Worm (Caenorhabditis elegans) whole organism, L3 larva: ENCODE measurements around the gene F01D5.10.

ENCODE experiments used
- R02D3.7 ChIP-seq: fragments of 150-350 bp; optimal IDR thresholded peaks from 2 replicates; lab custom pipeline; 2014; ENCODE audit warnings: missing biosample characterization, missing genetic modification characterization
- daf-12 ChIP-seq: fragments of 150-350 bp; optimal IDR thresholded peaks from 2 replicates; lab custom pipeline; 2014; ENCODE audit warnings: missing biosample characterization, missing genetic modification reagents, missing genetic modification characterization
- elt-1 ChIP-seq: fragments of 150-350 bp; optimal IDR thresholded peaks from 2 replicates; lab custom pipeline; 2014; ENCODE audit warnings: missing biosample characterization, missing genetic modification characterization
- lin-15B ChIP-seq: fragments of 150-350 bp; optimal IDR thresholded peaks from 2 replicates; lab custom pipeline; 2014; ENCODE audit warnings: missing biosample characterization, missing genetic modification characterization
- mml-1 ChIP-seq: fragments of 150-350 bp; sonication (generic microtip); optimal IDR thresholded peaks from 3 replicates; lab custom pipeline; 2014; ENCODE audit warnings: missing biosample characterization, missing genetic modification characterization
- nhr-11 ChIP-seq: fragments of 150-350 bp; optimal IDR thresholded peaks from 2 replicates; lab custom pipeline; 2014; ENCODE audit warnings: missing biosample characterization, missing genetic modification characterization
- nhr-12 ChIP-seq: fragments of 150-350 bp; optimal IDR thresholded peaks from 2 replicates; lab custom pipeline; 2014; ENCODE audit warnings: missing biosample characterization, missing genetic modification characterization
- nhr-28 ChIP-seq: fragments of 150-350 bp; optimal IDR thresholded peaks from 2 replicates; lab custom pipeline; 2014; ENCODE audit warnings: missing biosample characterization, missing genetic modification characterization
- nhr-76 ChIP-seq: fragments of 150-350 bp; sonication (generic microtip); optimal IDR thresholded peaks from 5 replicates; lab custom pipeline; 2014; ENCODE audit warnings: missing biosample characterization, missing genetic modification characterization
- pha-4 ChIP-seq: fragments of 150-350 bp; optimal IDR thresholded peaks from 2 replicates; lab custom pipeline; 2014; ENCODE audit warnings: missing biosample characterization, missing genetic modification reagents, missing genetic modification characterization
- snpc-4 ChIP-seq: fragments of 150-350 bp; optimal IDR thresholded peaks from 2 replicates; lab custom pipeline; 2014; ENCODE audit warnings: missing biosample characterization, missing genetic modification characterization
- unc-39 ChIP-seq: sonication (generic microtip); optimal IDR thresholded peaks from 4 replicates; lab custom pipeline; 2017; ENCODE audit warnings: missing biosample characterization, missing genetic modification characterization
- zag-1 ChIP-seq: fragments of 150-350 bp; optimal IDR thresholded peaks from 2 replicates; lab custom pipeline; 2014; ENCODE audit warnings: missing biosample characterization, missing genetic modification characterization
- ztf-11 ChIP-seq: fragments of 150-350 bp; optimal IDR thresholded peaks from 2 replicates; lab custom pipeline; 2014; ENCODE audit warnings: missing biosample characterization, missing genetic modification characterization

ce11 chrII:13994934-13995333 lies 26.2 kb downstream of the F01D5.10 start, which contains the start of gene Y39G8B.7:
- TF ChIP-seq elt-1 (tag; lab: Kevin White, UChicago) (no peak), mml-1 (tag; lab: Kevin White, UChicago) (no peak), pha-4 (tag; lab: Kevin White, UChicago) (no peak), nhr-76 (no peak), daf-12 (tag; lab: Kevin White, UChicago) (no peak), zag-1 (tag; lab: Kevin White, UChicago) (no peak), nhr-11 (tag; lab: Kevin White, UChicago) (no peak), unc-39 (tag; lab: Kevin White, UChicago) (no peak), nhr-28 (tag; lab: Kevin White, UChicago) (no peak), lin-15B (tag; lab: Kevin White, UChicago) (no peak), snpc-4 (no peak), R02D3.7 (no peak), nhr-12 (tag; lab: Kevin White, UChicago) (no peak), ztf-11 (no peak)
